Worm (Caenorhabditis elegans) whole organism, L4 larva: ENCODE data around the gene his-62.

Experiments
- nhr-77 ChIP-seq: fragments of 150-350 bp; optimal IDR thresholded peaks from 2 replicates; lab custom pipeline; 2014; ENCODE audit warnings: missing biosample characterization, missing genetic modification characterization
- tra-1 ChIP-seq: fragments of 200-800 bp; sonication (Bioruptor generic); IDR thresholded peaks from 2 replicates; pipeline ENCODE4 v1.3.6; 2022; ENCODE audit warnings: missing genetic modification reagents, missing genetic modification characterization, missing compliant biosample characterization
- unc-62 ChIP-seq, 3 experiments: fragments of 150-350 bp in 1 of 3; sonication (generic microtip); optimal IDR thresholded peaks in 2 of 3; peaks in 1 of 3; 1 replicate in 1 of 3; 2 replicates in 2 of 3; lab custom pipeline; 2014 to 2017; ENCODE audit warnings: missing biosample characterization in 3 of 3, missing genetic modification characterization in 3 of 3, missing genetic modification reagents in 3 of 3, missing genotype in 1 of 3

DNA sequence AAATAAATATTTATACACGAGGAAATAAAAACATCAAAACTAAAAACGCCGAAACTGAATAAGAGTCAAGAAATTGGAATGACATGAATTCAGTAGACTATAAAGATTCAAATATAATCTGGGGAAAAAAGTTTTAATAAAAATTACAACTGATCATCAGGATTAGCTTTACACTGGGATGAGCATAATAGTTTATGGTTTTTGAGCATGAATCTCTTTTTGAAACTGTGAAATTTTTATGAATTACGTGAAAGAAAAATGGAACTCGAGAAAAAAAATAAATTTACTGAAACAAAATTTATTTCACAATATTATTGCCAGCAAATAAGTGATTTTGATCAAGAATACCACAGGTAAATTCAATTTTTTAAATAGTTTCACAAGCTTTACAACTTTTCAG is 38.8 kb upstream of the his-62 start, which contains the start of gene B0496.2:
- no peak for TF ChIP-seq nhr-77 (tag; lab: Kevin White, UChicago)
- no peak for TF ChIP-seq unc-62 (GFP tag; optimal IDR thresholded peaks at IDR 0.05 in 1 of 2; lab: Kevin White, UChicago)
- TF ChIP-seq unc-62 (tag; optimal IDR thresholded peaks at IDR 0.05; lab: Kevin White, UChicago), result no peak
- no peak for TF ChIP-seq tra-1 (GFP tag; lab: Robert Waterston, UW)
